Worm (Caenorhabditis elegans) whole organism, mixed stage, embryonic: ENCODE measurements around the gene clec-33.

Experiments used
- M03D4.4 ChIP-seq: sonication (generic microtip); optimal IDR thresholded peaks from 2 replicates; lab custom pipeline; 2017; ENCODE audit warnings: mild to moderate bottlenecking, missing genetic modification characterization, missing compliant biosample characterization
- bed-3 ChIP-seq: fragments of 200-800 bp; sonication (Bioruptor generic); optimal IDR thresholded peaks from 3 replicates; lab custom pipeline; 2018; ENCODE audit warnings: mild to moderate bottlenecking, missing genetic modification characterization, moderate library complexity, missing compliant biosample characterization
- blmp-1 ChIP-seq: fragments of 150-350 bp; optimal IDR thresholded peaks from 2 replicates; lab custom pipeline; 2014; ENCODE audit warnings: missing biosample characterization, missing genetic modification characterization
- ceh-39 ChIP-seq: fragments of 150-350 bp; optimal IDR thresholded peaks from 2 replicates; lab custom pipeline; 2014; ENCODE audit warnings: missing biosample characterization, missing genetic modification characterization
- ceh-43 ChIP-seq: fragments of 200-800 bp; sonication (Bioruptor generic); optimal IDR thresholded peaks from 2 replicates; lab custom pipeline; 2018; ENCODE audit warnings: mild to moderate bottlenecking, missing genetic modification characterization, moderate library complexity, missing compliant biosample characterization
- ceh-83 ChIP-seq: fragments of 200-800 bp; sonication (Bioruptor generic); optimal IDR thresholded peaks from 2 replicates; lab custom pipeline; 2018; ENCODE audit warnings: mild to moderate bottlenecking, missing genetic modification characterization, missing compliant biosample characterization
- ces-1 ChIP-seq: fragments of 150-350 bp; optimal IDR thresholded peaks from 2 replicates; lab custom pipeline; 2014; ENCODE audit warnings: missing biosample characterization, missing genetic modification reagents, missing genetic modification characterization
- cnd-1 ChIP-seq: fragments of 200-800 bp; sonication (Bioruptor generic); optimal IDR thresholded peaks from 2 replicates; lab custom pipeline; 2018; ENCODE audit warnings: mild to moderate bottlenecking, missing genetic modification characterization, missing compliant biosample characterization
- elt-1 ChIP-seq: sonication (generic microtip); optimal IDR thresholded peaks from 2 replicates; lab custom pipeline; 2017; ENCODE audit warnings: missing genetic modification characterization, mild to moderate bottlenecking, missing compliant biosample characterization, antibody characterized with exemption, moderate library complexity, borderline replicate concordance; ENCODE audit not compliant: insufficient read depth
- flh-1 ChIP-seq: fragments of 200-800 bp; sonication (Bioruptor generic); optimal IDR thresholded peaks from 2 replicates; lab custom pipeline; 2018; ENCODE audit warnings: mild to moderate bottlenecking, missing genetic modification characterization, moderate library complexity, missing compliant biosample characterization
- ham-2 ChIP-seq: fragments of 200-800 bp; sonication (Bioruptor generic); optimal IDR thresholded peaks from 2 replicates; lab custom pipeline; 2018; ENCODE audit warnings: mild to moderate bottlenecking, missing genetic modification characterization, missing compliant biosample characterization
- hlh-1 ChIP-seq: fragments of 150-350 bp; optimal IDR thresholded peaks from 2 replicates; lab custom pipeline; 2014; ENCODE audit warnings: missing biosample characterization, missing genetic modification reagents, missing genetic modification characterization
- lin-13 ChIP-seq: fragments of 150-350 bp; optimal IDR thresholded peaks from 2 replicates; lab custom pipeline; 2014; ENCODE audit warnings: missing biosample characterization, missing genetic modification characterization
- lin-32 ChIP-seq: fragments of 200-800 bp; sonication (Bioruptor generic); optimal IDR thresholded peaks from 2 replicates; lab custom pipeline; 2018; ENCODE audit warnings: mild to moderate bottlenecking, missing genetic modification characterization, missing compliant biosample characterization
- lsy-2 ChIP-seq: fragments of 150-350 bp; optimal IDR thresholded peaks from 2 replicates; lab custom pipeline; 2014; ENCODE audit warnings: missing biosample characterization, missing genetic modification characterization
- mab-5 ChIP-seq: fragments of 150-350 bp; optimal IDR thresholded peaks from 2 replicates; lab custom pipeline; 2014; ENCODE audit warnings: missing biosample characterization, missing genetic modification characterization
- mep-1 ChIP-seq: fragments of 150-350 bp; optimal IDR thresholded peaks from 2 replicates; lab custom pipeline; 2017; ENCODE audit warnings: missing biosample characterization, missing genetic modification reagents, missing genetic modification characterization, inconsistent platforms
- nhr-2 ChIP-seq: fragments of 150-350 bp; optimal IDR thresholded peaks from 2 replicates; lab custom pipeline; 2014; ENCODE audit warnings: missing biosample characterization, missing genetic modification characterization
- nhr-237 ChIP-seq: fragments of 150-350 bp; optimal IDR thresholded peaks from 2 replicates; lab custom pipeline; 2014; ENCODE audit warnings: missing biosample characterization, missing genetic modification characterization
- nhr-28 ChIP-seq: fragments of 150-350 bp; optimal IDR thresholded peaks from 2 replicates; lab custom pipeline; 2014; ENCODE audit warnings: missing biosample characterization, missing genetic modification characterization
- nhr-76 ChIP-seq: sonication (generic microtip); optimal IDR thresholded peaks from 2 replicates; lab custom pipeline; 2017; ENCODE audit warnings: missing biosample characterization, missing genetic modification characterization
- pha-4 ChIP-seq: fragments of 150-350 bp; optimal IDR thresholded peaks from 2 replicates; lab custom pipeline; 2018; ENCODE audit warnings: missing biosample characterization, missing genetic modification reagents, missing genetic modification characterization
- sem-2 ChIP-seq: fragments of 200-800 bp; sonication (Bioruptor generic); optimal IDR thresholded peaks from 2 replicates; lab custom pipeline; 2018; ENCODE audit warnings: mild to moderate bottlenecking, missing genetic modification characterization, missing compliant biosample characterization
- snpc-4 ChIP-seq: fragments of 150-350 bp; optimal IDR thresholded peaks from 2 replicates; lab custom pipeline; 2014; ENCODE audit warnings: missing biosample characterization, missing genetic modification characterization
- sptf-1 ChIP-seq: sonication (generic microtip); optimal IDR thresholded peaks from 2 replicates; lab custom pipeline; 2017; ENCODE audit warnings: mild to moderate bottlenecking, missing genetic modification characterization, moderate library complexity, missing compliant biosample characterization
- tbx-8 ChIP-seq: fragments of 200-800 bp; sonication (Bioruptor generic); optimal IDR thresholded peaks from 2 replicates; lab custom pipeline; 2018; ENCODE audit warnings: mild to moderate bottlenecking, missing genetic modification characterization, moderate library complexity, missing compliant biosample characterization
- unc-120 ChIP-seq: sonication (generic microtip); optimal IDR thresholded peaks from 2 replicates; lab custom pipeline; 2017; ENCODE audit warnings: missing genetic modification characterization, missing compliant biosample characterization; ENCODE audit not compliant: poor library complexity, severe bottlenecking
- unc-39 ChIP-seq: fragments of 150-350 bp; optimal IDR thresholded peaks from 2 replicates; lab custom pipeline; 2014; ENCODE audit warnings: missing biosample characterization, missing genetic modification characterization
- unc-62 ChIP-seq: fragments of 150-350 bp; optimal IDR thresholded peaks from 2 replicates; lab custom pipeline; 2014; ENCODE audit warnings: missing biosample characterization, missing genetic modification reagents, missing genetic modification characterization
- zip-8 ChIP-seq: fragments of 150-350 bp; optimal IDR thresholded peaks from 2 replicates; lab custom pipeline; 2014; ENCODE audit warnings: missing biosample characterization, missing genetic modification characterization
- ztf-11 ChIP-seq: fragments of 150-350 bp; optimal IDR thresholded peaks from 2 replicates; lab custom pipeline; 2014; ENCODE audit warnings: missing biosample characterization, missing genetic modification characterization

The clec-33 gene

ce11 chrV:16899355-16899754 lies 29.7 kb upstream of the clec-33 start, which contains the start of gene fbxa-45:
Gene fbxa-45, minus strand, starts transcription at chrV:16899455.
- TF ChIP-seq ceh-83 (GFP tag; lab: Kevin White, UChicago) (no peak), nhr-76 (tag; lab: Kevin White, UChicago) (no peak), elt-1 (tag; lab: Kevin White, UChicago) (no peak), ham-2 (no peak), nhr-2 (tag; lab: Kevin White, UChicago) (no peak), nhr-28 (no peak), lsy-2 (tag; lab: Kevin White, UChicago) (no peak), pha-4 (tag; lab: Kevin White, UChicago) (no peak), hlh-1 (no peak), lin-32 (no peak), ces-1 (GFP tag; lab: Kevin White, UChicago) (no peak), flh-1 (GFP tag; lab: Kevin White, UChicago) (no peak), mep-1 (tag; lab: Kevin White, UChicago) (no peak), unc-39 (tag; lab: Kevin White, UChicago) (no peak), unc-62 (no peak), lin-13 (tag; lab: Kevin White, UChicago) (no peak), mab-5 (tag; lab: Kevin White, UChicago) (no peak), sem-2 (no peak), snpc-4 (tag; lab: Kevin White, UChicago) (no peak), bed-3 (GFP tag; lab: Kevin White, UChicago) (no peak)
- TF ChIP-seq, all 35 proteins: peak for 0

ce11 chrV:16893440-16893839 lies 23.8 kb upstream of the clec-33 start, which contains the start of gene F09C6.15:
Gene F09C6.15, plus strand, starts transcription at chrV:16893740.
- TF ChIP-seq unc-39 (tag; lab: Kevin White, UChicago) (no peak), blmp-1 (tag; lab: Kevin White, UChicago) (no peak)
- TF ChIP-seq, all 35 proteins: peak for 0

- TF ChIP-seq lsy-2 (tag; lab: Kevin White, UChicago) (no peak), ceh-83 (GFP tag; lab: Kevin White, UChicago) (no peak), blmp-1 (tag; lab: Kevin White, UChicago) (no peak), M03D4.4 (tag; lab: Kevin White, UChicago) (no peak), ceh-43 (GFP tag; lab: Kevin White, UChicago) (no peak), ztf-11 (tag; lab: Kevin White, UChicago) (no peak), mep-1 (tag; lab: Kevin White, UChicago) (no peak), cnd-1 (tag; lab: Kevin White, UChicago) (no peak), nhr-2 (tag; lab: Kevin White, UChicago) (no peak), tbx-8 (GFP tag; lab: Kevin White, UChicago) (no peak), sptf-1 (tag; lab: Kevin White, UChicago) (no peak), ceh-39 (tag; lab: Kevin White, UChicago) (no peak), unc-39 (tag; lab: Kevin White, UChicago) (no peak)
These were observed 19.2 kb upstream of the clec-33 start, which contains the start of the genes ifas-2 and fbxa-44 for ce11 chrV:16888788-16889325. Gene ifas-2, minus strand, starts transcription at chrV:16888888. Gene fbxa-44, plus strand, starts transcription at chrV:16889275.

- TF ChIP-seq ceh-43 (GFP tag; lab: Kevin White, UChicago) (no peak), lin-13 (tag; lab: Kevin White, UChicago) (no peak), sem-2 (no peak), ham-2 (no peak), flh-1 (GFP tag; lab: Kevin White, UChicago) (no peak), nhr-237 (tag; lab: Kevin White, UChicago) (no peak), unc-120 (no peak), lin-32 (no peak), elt-1 (tag; lab: Kevin White, UChicago) (no peak), zip-8 (tag; lab: Kevin White, UChicago) (no peak), M03D4.4 (tag; lab: Kevin White, UChicago) (no peak)
These were observed 15.1 kb upstream of the clec-33 start, which contains the start of gene F09C6.13 for ce11 chrV:16884744-16885143. Gene F09C6.13, plus strand, starts transcription at chrV:16885044.
